Worm (Caenorhabditis elegans) whole organism, midembryonic: ENCODE results near the gene Y51H4A.1.
"Not testable (repeated sequence)": the region's sequence is repeated elsewhere in the genome, so short reads cannot be mapped to it uniquely, and the experiment has no call there.

ENCODE experiments used
- T22C8.4 ChIP-seq: fragments of 200-800 bp; sonication (Bioruptor generic); IDR thresholded peaks from 2 replicates; pipeline ENCODE4 v1.3.6; 2022; ENCODE audit warnings: missing genetic modification characterization, missing compliant biosample characterization
- cog-1 ChIP-seq: sonication (generic microtip); optimal IDR thresholded peaks from 2 replicates; lab custom pipeline; 2016; ENCODE audit warnings: missing genetic modification characterization, missing compliant biosample characterization
- flt-1 ChIP-seq: fragments of 200-800 bp; sonication (Bioruptor generic); IDR thresholded peaks from 2 replicates; pipeline ENCODE4 v1.3.6; 2022; ENCODE audit warnings: missing genetic modification characterization, missing compliant biosample characterization
- klf-2 ChIP-seq: fragments of 200-800 bp; sonication (Bioruptor generic); conservative IDR thresholded peaks from 2 replicates; pipeline ENCODE4 v1.3.6; 2022; ENCODE audit warnings: missing genetic modification reagents, missing genetic modification characterization, missing compliant biosample characterization
- med-1 ChIP-seq: sonication (generic microtip); optimal IDR thresholded peaks from 2 replicates; lab custom pipeline; 2017; ENCODE audit warnings: missing genetic modification characterization, mild to moderate bottlenecking, missing compliant biosample characterization, antibody characterized with exemption, missing genetic modification reagents; ENCODE audit not compliant: insufficient read depth
- ref-1 ChIP-seq: fragments of 200-800 bp; sonication (Bioruptor generic); conservative IDR thresholded peaks from 2 replicates; pipeline ENCODE4 v1.3.6; 2022; ENCODE audit warnings: missing genetic modification reagents, missing genetic modification characterization, missing compliant biosample characterization
- tab-1 ChIP-seq: fragments of 200-800 bp; sonication (Bioruptor generic); IDR thresholded peaks from 2 replicates; pipeline ENCODE4 v1.3.6; 2022; ENCODE audit warnings: missing genetic modification characterization, missing compliant biosample characterization
- ztf-23 ChIP-seq: fragments of 200-800 bp; sonication (Bioruptor generic); IDR thresholded peaks from 2 replicates; pipeline ENCODE4 v1.3.6; 2022; ENCODE audit warnings: missing genetic modification reagents, missing genetic modification characterization, missing compliant biosample characterization
- ztf-29 ChIP-seq: fragments of 200-800 bp; sonication (Bioruptor generic); IDR thresholded peaks from 2 replicates; pipeline ENCODE4 v1.3.6; 2022; ENCODE audit warnings: missing genetic modification reagents, missing genetic modification characterization, missing compliant biosample characterization

Y51H4A.1 gene

ce11 chrIV:16476081-16476480 lies 1.0 kb downstream of the Y51H4A.1 start:
- no peak for TF ChIP-seq klf-2 (GFP tag; lab: Robert Waterston, UW)
- TF ChIP-seq med-1 (GFP tag; lab: Kevin White, UChicago): no peak
- TF ChIP-seq ztf-23 (GFP tag; lab: Robert Waterston, UW): no peak
- TF ChIP-seq flt-1 (GFP tag; lab: Robert Waterston, UW): no peak
- no peak for TF ChIP-seq tab-1 (GFP tag; lab: Robert Waterston, UW)
- TF ChIP-seq T22C8.4 (GFP tag; lab: Robert Waterston, UW): no peak
- no peak for TF ChIP-seq ref-1 (GFP tag; lab: Robert Waterston, UW)
- no peak for TF ChIP-seq cog-1 (tag; lab: Kevin White, UChicago)
- no peak for TF ChIP-seq ztf-29

ce11 chrIV:16471569-16471968 lies 5.5 kb downstream of the Y51H4A.1 start:
- TF ChIP-seq ztf-23 (GFP tag; lab: Robert Waterston, UW) (no peak), med-1 (GFP tag; lab: Kevin White, UChicago) (no peak), ref-1 (GFP tag; lab: Robert Waterston, UW) (no peak), klf-2 (GFP tag; lab: Robert Waterston, UW) (no peak), tab-1 (GFP tag; lab: Robert Waterston, UW) (no peak), ztf-29 (no peak), cog-1 (tag; lab: Kevin White, UChicago) (no peak), flt-1 (GFP tag; lab: Robert Waterston, UW) (no peak), T22C8.4 (GFP tag; lab: Robert Waterston, UW) (no peak)

- not testable (repeated sequence) for TF ChIP-seq ztf-29; ztf-23 (GFP tag; lab: Robert Waterston, UW); med-1 (GFP tag; lab: Kevin White, UChicago)
These were observed 6.2 kb downstream of the Y51H4A.1 start, which contains the start of gene VY10G11R.1 for ce11 chrIV:16470888-16471287. VY10G11R.1 (minus strand) TSS chrIV:16470988.

ce11 chrIV:16463932-16464331 lies 13.2 kb downstream of the Y51H4A.1 start:
- TF ChIP-seq flt-1 (GFP tag; lab: Robert Waterston, UW): 0 out of 2 replicates have a peak, but pooled peaks have one; percentile 26

ce11 chrIV:16458368-16458767 lies 18.7 kb downstream of the Y51H4A.1 start:
- peak; percentile 62; the same call in 1 of the 2 replicates for TF ChIP-seq ref-1 (GFP tag; lab: Robert Waterston, UW)
- TF ChIP-seq flt-1 (GFP tag; lab: Robert Waterston, UW): peak; percentile 97
- TF ChIP-seq T22C8.4 (GFP tag; lab: Robert Waterston, UW): peak; percentile 82; the same call in 1 of the 2 replicates

- no peak for TF ChIP-seq T22C8.4 (GFP tag; lab: Robert Waterston, UW)
- TF ChIP-seq med-1 (GFP tag; lab: Kevin White, UChicago): no peak
- no peak for TF ChIP-seq ztf-23 (GFP tag; lab: Robert Waterston, UW)
These were observed 30.4 kb downstream of the Y51H4A.1 start for ce11 chrIV:16446664-16447063.

- no peak for TF ChIP-seq T22C8.4 (GFP tag; lab: Robert Waterston, UW)
- no peak for TF ChIP-seq ztf-23 (GFP tag; lab: Robert Waterston, UW)
- no peak for TF ChIP-seq flt-1 (GFP tag; lab: Robert Waterston, UW)
- TF ChIP-seq tab-1 (GFP tag; lab: Robert Waterston, UW): no peak
- TF ChIP-seq ztf-29: no peak
- no peak for TF ChIP-seq cog-1 (tag; lab: Kevin White, UChicago)
- TF ChIP-seq klf-2 (GFP tag; lab: Robert Waterston, UW): no peak
- no peak for TF ChIP-seq med-1 (GFP tag; lab: Kevin White, UChicago)
- TF ChIP-seq ref-1 (GFP tag; lab: Robert Waterston, UW): no peak
These were observed 34.1 kb downstream of the Y51H4A.1 start, which contains the start of gene dlc-4 for ce11 chrIV:16442963-16443362. dlc-4 (plus strand) TSS chrIV:16443263.

- TF ChIP-seq tab-1 (GFP tag; lab: Robert Waterston, UW): no peak
- no peak for TF ChIP-seq ztf-23 (GFP tag; lab: Robert Waterston, UW)
- no peak for TF ChIP-seq T22C8.4 (GFP tag; lab: Robert Waterston, UW)
- no peak for TF ChIP-seq flt-1 (GFP tag; lab: Robert Waterston, UW)
- no peak for TF ChIP-seq ztf-29
- no peak for TF ChIP-seq ref-1 (GFP tag; lab: Robert Waterston, UW)
- no peak for TF ChIP-seq cog-1 (tag; lab: Kevin White, UChicago)
- no peak for TF ChIP-seq med-1 (GFP tag; lab: Kevin White, UChicago)
- no peak for TF ChIP-seq klf-2 (GFP tag; lab: Robert Waterston, UW)
These were observed 45.2 kb downstream of the Y51H4A.1 start, which contains the start of gene dlc-3 for ce11 chrIV:16431929-16432328. dlc-3 (plus strand) TSS chrIV:16432229.

ce11 chrIV:16424337-16424736 lies 52.8 kb downstream of the Y51H4A.1 start, which contains the start of gene Y10G11A.1:
Y10G11A.1 (plus strand) TSS chrIV:16424637.
- not testable (repeated sequence) for TF ChIP-seq ztf-29; tab-1 (GFP tag; lab: Robert Waterston, UW); flt-1 (GFP tag; lab: Robert Waterston, UW)
